Worm (Caenorhabditis elegans) whole organism, L4 larva: Measurements from ENCODE around the gene sek-1.

Experiments used
- F26F4.8 ChIP-seq: fragments of 200-800 bp; sonication (Bioruptor generic); conservative IDR thresholded peaks from 2 replicates; pipeline ENCODE4 v1.3.6; 2022; ENCODE audit warnings: missing genetic modification characterization, missing compliant biosample characterization
- F37D6.2 ChIP-seq: sonication (generic microtip); optimal IDR thresholded peaks from 2 replicates; lab custom pipeline; 2016; ENCODE audit warnings: mild to moderate bottlenecking, missing genetic modification characterization, missing compliant biosample characterization
- R02D3.7 ChIP-seq: fragments of 150-350 bp; sonication (generic microtip); optimal IDR thresholded peaks from 3 replicates; lab custom pipeline; 2014; ENCODE audit warnings: missing biosample characterization, missing genetic modification characterization
- T20F7.1 ChIP-seq: fragments of 200-800 bp; sonication (Bioruptor generic); optimal IDR thresholded peaks from 2 replicates; lab custom pipeline; 2018; ENCODE audit warnings: mild to moderate bottlenecking, missing genetic modification characterization, missing compliant biosample characterization
- Y5F2A.4 ChIP-seq: fragments of 200-800 bp; sonication (Bioruptor generic); optimal IDR thresholded peaks from 2 replicates; lab custom pipeline; 2018; ENCODE audit warnings: mild to moderate bottlenecking, missing genetic modification characterization, missing compliant biosample characterization
- ZK337.2 ChIP-seq: fragments of 200-800 bp; sonication (Bioruptor generic); IDR thresholded peaks from 2 replicates; pipeline ENCODE4 v1.3.6; 2022; ENCODE audit warnings: missing genetic modification reagents, missing genetic modification characterization, missing compliant biosample characterization
- ama-1 ChIP-seq: fragments of 150-350 bp; optimal IDR thresholded peaks from 2 replicates; lab custom pipeline; 2014; ENCODE audit warnings: inconsistent platforms, mixed read lengths
- arid-1 ChIP-seq: fragments of 200-800 bp; sonication (Bioruptor generic); conservative IDR thresholded peaks from 2 replicates; pipeline ENCODE4 v1.3.6; 2022; ENCODE audit warnings: missing genetic modification reagents, missing genetic modification characterization, missing compliant biosample characterization
- attf-4 ChIP-seq: sonication (generic microtip); optimal IDR thresholded peaks from 3 replicates; lab custom pipeline; 2017; ENCODE audit warnings: missing biosample characterization, missing genetic modification characterization
- ceh-20 ChIP-seq: fragments of 200-800 bp; sonication (Bioruptor generic); IDR thresholded peaks from 2 replicates; pipeline ENCODE4 v1.3.6; 2022; ENCODE audit warnings: missing genetic modification reagents, missing genetic modification characterization, missing compliant biosample characterization
- ceh-32 ChIP-seq: sonication (generic microtip); optimal IDR thresholded peaks from 2 replicates; lab custom pipeline; 2016; ENCODE audit warnings: mild to moderate bottlenecking, missing genetic modification characterization, missing compliant biosample characterization; ENCODE audit not compliant: poor library complexity
- ceh-62 ChIP-seq: sonication (generic microtip); optimal IDR thresholded peaks from 2 replicates; lab custom pipeline; 2017; ENCODE audit warnings: missing biosample characterization, missing genetic modification characterization
- cey-2 ChIP-seq: sonication (generic microtip); optimal IDR thresholded peaks from 3 replicates; lab custom pipeline; 2017; ENCODE audit warnings: missing genetic modification characterization, mild to moderate bottlenecking, missing compliant biosample characterization, antibody characterized with exemption, borderline replicate concordance; ENCODE audit not compliant: insufficient read depth
- dpl-1 ChIP-seq: fragments of 150-350 bp; optimal IDR thresholded peaks from 2 replicates; lab custom pipeline; 2014; ENCODE audit warnings: missing biosample characterization, missing genetic modification reagents, missing genetic modification characterization
- duxl-1 ChIP-seq: sonication (generic microtip); optimal IDR thresholded peaks from 2 replicates; lab custom pipeline; 2016; ENCODE audit warnings: mild to moderate bottlenecking, missing genetic modification characterization, moderate library complexity, missing compliant biosample characterization; ENCODE audit not compliant: poor library complexity
- hlh-30 ChIP-seq: sonication (generic microtip); optimal IDR thresholded peaks from 2 replicates; lab custom pipeline; 2017; ENCODE audit warnings: antibody characterized with exemption, mild to moderate bottlenecking, missing genetic modification characterization, missing compliant biosample characterization; ENCODE audit not compliant: insufficient read depth
- hmg-1.1 ChIP-seq: fragments of 200-800 bp; sonication (Bioruptor generic); IDR thresholded peaks from 2 replicates; pipeline ENCODE4 v1.3.6; 2022; ENCODE audit warnings: missing genetic modification reagents, missing genetic modification characterization, missing compliant biosample characterization
- jun-1 ChIP-seq: fragments of 150-350 bp; optimal IDR thresholded peaks from 2 replicates; lab custom pipeline; 2014; ENCODE audit warnings: missing biosample characterization, missing genetic modification reagents, missing genetic modification characterization
- lin-15B ChIP-seq: fragments of 150-350 bp; sonication (generic microtip); optimal IDR thresholded peaks from 3 replicates; lab custom pipeline; 2014; ENCODE audit warnings: missing biosample characterization, missing genetic modification characterization
- lin-38 ChIP-seq: fragments of 200-800 bp; sonication (Bioruptor generic); IDR thresholded peaks from 2 replicates; pipeline ENCODE4 v1.3.6; 2022; ENCODE audit warnings: missing genetic modification reagents, missing genetic modification characterization, missing compliant biosample characterization
- lin-39 ChIP-seq: fragments of 150-350 bp; optimal IDR thresholded peaks from 2 replicates; lab custom pipeline; 2014; ENCODE audit warnings: missing biosample characterization, missing genetic modification reagents, missing genetic modification characterization
- lsy-2 ChIP-seq, 2 experiments: fragments of 150-350 bp in 1 of 2; sonication (generic microtip) in 1 of 2; optimal IDR thresholded peaks; 2 replicates each; lab custom pipeline; 2014 to 2017; ENCODE audit warnings: missing biosample characterization in 2 of 2, missing genetic modification characterization in 2 of 2
- madf-5 ChIP-seq, 2 experiments: fragments of 200-800 bp; sonication (Bioruptor generic); IDR thresholded peaks; 2 replicates each; pipeline ENCODE4 v1.3.6; 2022; ENCODE audit warnings: missing compliant biosample characterization in 2 of 2, missing genetic modification characterization in 2 of 2
- mdt-29 ChIP-seq: fragments of 200-800 bp; sonication (Bioruptor generic); IDR thresholded peaks from 2 replicates; pipeline ENCODE4 v1.3.6; 2022; ENCODE audit warnings: missing genetic modification reagents, missing genetic modification characterization, missing compliant biosample characterization
- mep-1 ChIP-seq: fragments of 150-350 bp; sonication (generic microtip); optimal IDR thresholded peaks from 3 replicates; lab custom pipeline; 2014; ENCODE audit warnings: missing biosample characterization, missing genetic modification characterization
- mxl-3 ChIP-seq: fragments of 200-800 bp; sonication (Bioruptor generic); optimal IDR thresholded peaks from 2 replicates; lab custom pipeline; 2018; ENCODE audit warnings: mild to moderate bottlenecking, missing genetic modification characterization, missing compliant biosample characterization
- nhr-10 ChIP-seq: fragments of 150-350 bp; optimal IDR thresholded peaks from 2 replicates; lab custom pipeline; 2014; ENCODE audit warnings: missing biosample characterization, missing genetic modification characterization
- nhr-102 ChIP-seq: sonication (generic microtip); optimal IDR thresholded peaks from 2 replicates; lab custom pipeline; 2016; ENCODE audit warnings: mild to moderate bottlenecking, missing genetic modification characterization, moderate library complexity, missing compliant biosample characterization
- nhr-11 ChIP-seq: fragments of 150-350 bp; optimal IDR thresholded peaks from 2 replicates; lab custom pipeline; 2014; ENCODE audit warnings: missing biosample characterization, missing genetic modification characterization
- nhr-25 ChIP-seq: sonication (generic microtip); optimal IDR thresholded peaks from 2 replicates; lab custom pipeline; 2017; ENCODE audit warnings: missing genetic modification characterization, mild to moderate bottlenecking, missing compliant biosample characterization, antibody characterized with exemption, moderate library complexity, borderline replicate concordance; ENCODE audit not compliant: insufficient read depth
- nhr-28 ChIP-seq: fragments of 150-350 bp; optimal IDR thresholded peaks from 2 replicates; lab custom pipeline; 2014; ENCODE audit warnings: missing biosample characterization, missing genetic modification characterization
- nhr-77 ChIP-seq: fragments of 150-350 bp; optimal IDR thresholded peaks from 2 replicates; lab custom pipeline; 2014; ENCODE audit warnings: missing biosample characterization, missing genetic modification characterization
- rbr-2 ChIP-seq: sonication (generic microtip); optimal IDR thresholded peaks from 2 replicates; lab custom pipeline; 2016; ENCODE audit warnings: missing genotype, missing genetic modification characterization, missing compliant biosample characterization
- saeg-2 ChIP-seq: fragments of 200-800 bp; sonication (Bioruptor generic); IDR thresholded peaks from 2 replicates; pipeline ENCODE4 v1.3.6; 2022; ENCODE audit warnings: missing genetic modification reagents, missing genetic modification characterization, missing compliant biosample characterization
- skn-1 ChIP-seq: fragments of 150-350 bp; optimal IDR thresholded peaks from 2 replicates; lab custom pipeline; 2014; ENCODE audit warnings: missing biosample characterization, missing genetic modification characterization
- spr-1 ChIP-seq: sonication (generic microtip); optimal IDR thresholded peaks from 2 replicates; lab custom pipeline; 2016; ENCODE audit warnings: mild to moderate bottlenecking, missing genetic modification characterization, missing compliant biosample characterization
- spr-3 ChIP-seq: fragments of 200-800 bp; sonication (Bioruptor generic); optimal IDR thresholded peaks from 2 replicates; lab custom pipeline; 2018; ENCODE audit warnings: mild to moderate bottlenecking, missing genetic modification characterization, missing compliant biosample characterization
- tag-97 ChIP-seq: fragments of 200-800 bp; sonication (Bioruptor generic); IDR thresholded peaks from 2 replicates; pipeline ENCODE4 v1.3.6; 2022; ENCODE audit warnings: missing genetic modification characterization, missing compliant biosample characterization
- tra-1 ChIP-seq: fragments of 200-800 bp; sonication (Bioruptor generic); IDR thresholded peaks from 2 replicates; pipeline ENCODE4 v1.3.6; 2022; ENCODE audit warnings: missing genetic modification reagents, missing genetic modification characterization, missing compliant biosample characterization
- unc-130 ChIP-seq: sonication (generic microtip); optimal IDR thresholded peaks from 2 replicates; lab custom pipeline; 2016; ENCODE audit warnings: missing genetic modification reagents, missing genetic modification characterization, missing compliant biosample characterization
- unc-39 ChIP-seq: sonication (generic microtip); optimal IDR thresholded peaks from 2 replicates; lab custom pipeline; 2017; ENCODE audit warnings: missing biosample characterization, missing genetic modification characterization
- unc-62 ChIP-seq, 3 experiments: fragments of 150-350 bp in 1 of 3; sonication (generic microtip); optimal IDR thresholded peaks in 2 of 3; peaks in 1 of 3; 1 replicate in 1 of 3; 2 replicates in 2 of 3; lab custom pipeline; 2014 to 2017; ENCODE audit warnings: missing biosample characterization in 3 of 3, missing genetic modification characterization in 3 of 3, missing genetic modification reagents in 3 of 3, missing genotype in 1 of 3
- vab-7 ChIP-seq: fragments of 200-800 bp; sonication (Bioruptor generic); IDR thresholded peaks from 2 replicates; pipeline ENCODE4 v1.3.6; 2022; ENCODE audit warnings: missing genetic modification reagents, missing genetic modification characterization, missing compliant biosample characterization
- zfp-2 ChIP-seq: sonication (generic microtip); optimal IDR thresholded peaks from 2 replicates; lab custom pipeline; 2016; ENCODE audit warnings: mild to moderate bottlenecking, missing genetic modification characterization, missing compliant biosample characterization
- zip-11 ChIP-seq: fragments of 200-800 bp; sonication (Bioruptor generic); IDR thresholded peaks from 2 replicates; pipeline ENCODE4 v1.3.6; 2022; ENCODE audit warnings: missing genetic modification characterization, missing compliant biosample characterization
- zip-2 ChIP-seq: fragments of 150-350 bp; optimal IDR thresholded peaks from 2 replicates; lab custom pipeline; 2014; ENCODE audit warnings: missing biosample characterization, missing genetic modification characterization
- ztf-11 ChIP-seq: fragments of 150-350 bp; optimal IDR thresholded peaks from 2 replicates; lab custom pipeline; 2014; ENCODE audit warnings: missing biosample characterization, missing genetic modification characterization
- ztf-7 ChIP-seq: fragments of 150-350 bp; optimal IDR thresholded peaks from 2 replicates; lab custom pipeline; 2014; ENCODE audit warnings: missing biosample characterization, missing genetic modification characterization

The sek-1 gene

ce11 chrX:7823108-7823704 lies 6.7 kb downstream of the sek-1 start, which contains the start of gene eef-1A.2 (continued):
- TF ChIP-seq nhr-77 (tag; lab: Kevin White, UChicago) (peak; percentile 89), spr-1 (peak; percentile 63), F26F4.8 (no peak), nhr-102 (tag; lab: Kevin White, UChicago) (peak; percentile 78), lin-15B (tag; lab: Kevin White, UChicago) (no peak), attf-4 (tag; lab: Kevin White, UChicago) (no peak), tra-1 (peak; percentile 90), tag-97 (GFP tag; lab: Robert Waterston, UW) (no peak), nhr-10 (tag; lab: Kevin White, UChicago) (peak; percentile 58), ama-1 (lab: Kevin White, UChicago) (no peak), zfp-2 (tag; lab: Kevin White, UChicago) (peak; percentile 64), saeg-2 (peak; percentile 83), nhr-25 (tag; lab: Kevin White, UChicago) (peak; percentile 95), madf-5 (GFP tag; IDR thresholded peaks at IDR 0.05; lab: Robert Waterston, UW) (no peak), ztf-7 (peak; percentile 97), vab-7 (GFP tag; lab: Robert Waterston, UW) (peak; percentile 45; the same call in 1 of the 2 replicates), spr-3 (GFP tag; lab: Kevin White, UChicago) (peak; percentile 40), nhr-28 (peak; percentile 93), skn-1 (tag; lab: Kevin White, UChicago) (peak; percentile 38), lin-39 (tag; lab: Kevin White, UChicago) (no peak), unc-39 (no peak), lin-38 (GFP tag; lab: Robert Waterston, UW) (peak; percentile 72), F37D6.2 (peak; percentile 90)

ce11 chrX:7825707-7826106 lies 9.2 kb downstream of the sek-1 start:
- TF ChIP-seq spr-3 (GFP tag; lab: Kevin White, UChicago) (no peak), arid-1 (no peak), ceh-62 (tag; lab: Kevin White, UChicago) (no peak), Y5F2A.4 (GFP tag; lab: Kevin White, UChicago) (no peak), rbr-2 (peak; percentile 20), mep-1 (peak; percentile 75), zip-11 (no peak), spr-1 (no peak), hlh-30 (tag; lab: Kevin White, UChicago) (peak; percentile 50), unc-62 (GFP tag; optimal IDR thresholded peaks at IDR 0.05 in 1 of 2; lab: Kevin White, UChicago) (peak in 1 of 2 experiments; percentile 98), unc-62 (tag; optimal IDR thresholded peaks at IDR 0.05; lab: Kevin White, UChicago) (no peak), T20F7.1 (GFP tag; lab: Kevin White, UChicago) (no peak), lsy-2 (tag; optimal IDR thresholded peaks at IDR 0.05; lab: Kevin White, UChicago) (peak in 1 of 2 experiments; percentile 48), mdt-29 (GFP tag; lab: Robert Waterston, UW) (no peak), nhr-77 (tag; lab: Kevin White, UChicago) (peak; percentile 18), lin-39 (tag; lab: Kevin White, UChicago) (no peak), ceh-20 (0 out of 2 replicates have a peak, but pooled peaks have one; percentile 11), lin-38 (GFP tag; lab: Robert Waterston, UW) (no peak), zip-2 (tag; lab: Kevin White, UChicago) (peak; percentile 50), ztf-11 (tag; lab: Kevin White, UChicago) (no peak), ZK337.2 (GFP tag; lab: Robert Waterston, UW) (no peak), duxl-1 (peak; percentile 51), ama-1 (lab: Kevin White, UChicago) (peak; percentile 52), jun-1 (no peak), mxl-3 (GFP tag; lab: Kevin White, UChicago) (peak; percentile 70), nhr-11 (tag; lab: Kevin White, UChicago) (peak; percentile 67), ceh-32 (tag; lab: Kevin White, UChicago) (no peak), cey-2 (tag; lab: Kevin White, UChicago) (no peak), R02D3.7 (no peak), unc-130 (GFP tag; lab: Kevin White, UChicago) (no peak), vab-7 (GFP tag; lab: Robert Waterston, UW) (no peak), dpl-1 (GFP tag; lab: Kevin White, UChicago) (no peak), hmg-1.1 (GFP tag; lab: Robert Waterston, UW) (no peak), nhr-102 (tag; lab: Kevin White, UChicago) (no peak), skn-1 (tag; lab: Kevin White, UChicago) (no peak)
